Worm (Caenorhabditis elegans) whole organism, L3 larva: ENCODE data around the gene atx-3.

Experiments used
- R02D3.7 ChIP-seq: fragments of 150-350 bp; optimal IDR thresholded peaks from 2 replicates; lab custom pipeline; 2014; ENCODE audit warnings: missing biosample characterization, missing genetic modification characterization
- ama-1 ChIP-seq: fragments of 150-350 bp; optimal IDR thresholded peaks from 2 replicates; lab custom pipeline; 2018
- ceh-9 ChIP-seq: sonication (generic microtip); optimal IDR thresholded peaks from 2 replicates; lab custom pipeline; 2018; ENCODE audit warnings: missing biosample characterization, missing genetic modification characterization
- egl-27 ChIP-seq: sonication (generic microtip); optimal IDR thresholded peaks from 4 replicates; lab custom pipeline; 2017; ENCODE audit warnings: missing biosample characterization, missing genetic modification reagents, missing genetic modification characterization
- elt-2 ChIP-seq: sonication (generic microtip); optimal IDR thresholded peaks from 2 replicates; lab custom pipeline; 2016; ENCODE audit warnings: missing genetic modification reagents, mild to moderate bottlenecking, missing genetic modification characterization, missing compliant biosample characterization
- elt-3 ChIP-seq, 3 experiments: fragments of 150-350 bp in 1 of 3; sonication (generic microtip) in 2 of 3; optimal IDR thresholded peaks; 2 replicates in 2 of 3; 4 replicates in 1 of 3; lab custom pipeline; 2014 to 2017; ENCODE audit warnings: missing biosample characterization in 3 of 3, missing genetic modification characterization in 3 of 3
- fkh-2 ChIP-seq: fragments of 150-350 bp; optimal IDR thresholded peaks from 2 replicates; lab custom pipeline; 2014; ENCODE audit warnings: missing biosample characterization, missing genetic modification reagents, missing genetic modification characterization
- lin-39 ChIP-seq: fragments of 150-350 bp; optimal IDR thresholded peaks from 2 replicates; lab custom pipeline; 2018; ENCODE audit warnings: missing biosample characterization, missing genetic modification reagents, missing genetic modification characterization
- nhr-12 ChIP-seq: fragments of 150-350 bp; optimal IDR thresholded peaks from 2 replicates; lab custom pipeline; 2014; ENCODE audit warnings: missing biosample characterization, missing genetic modification characterization
- nhr-28 ChIP-seq: fragments of 150-350 bp; optimal IDR thresholded peaks from 2 replicates; lab custom pipeline; 2014; ENCODE audit warnings: missing biosample characterization, missing genetic modification characterization
- pqm-1 ChIP-seq: fragments of 150-350 bp; optimal IDR thresholded peaks from 2 replicates; lab custom pipeline; 2017; ENCODE audit warnings: missing biosample characterization, missing genetic modification characterization, inconsistent platforms
- tbx-2 ChIP-seq: sonication (generic microtip); optimal IDR thresholded peaks from 2 replicates; lab custom pipeline; 2016; ENCODE audit warnings: mild to moderate bottlenecking, missing genetic modification characterization, missing compliant biosample characterization
- unc-62 ChIP-seq: fragments of 150-350 bp; sonication (generic microtip); optimal IDR thresholded peaks from 4 replicates; lab custom pipeline; 2014; ENCODE audit warnings: missing biosample characterization, missing genetic modification reagents, missing genetic modification characterization
- ztf-4 ChIP-seq: fragments of 150-350 bp; optimal IDR thresholded peaks from 2 replicates; lab custom pipeline; 2014; ENCODE audit warnings: missing biosample characterization, missing genetic modification characterization

- TF ChIP-seq ceh-9 (tag; lab: Kevin White, UChicago) (no peak), lin-39 (tag; lab: Kevin White, UChicago) (no peak), nhr-28 (tag; lab: Kevin White, UChicago) (no peak), tbx-2 (tag; lab: Kevin White, UChicago) (no peak), ama-1 (lab: Kevin White, UChicago) (no peak), unc-62 (GFP tag; lab: Kevin White, UChicago) (no peak), egl-27 (tag; lab: Kevin White, UChicago) (no peak), fkh-2 (tag; lab: Kevin White, UChicago) (no peak), elt-2 (tag; lab: Kevin White, UChicago) (no peak), ztf-4 (tag; lab: Kevin White, UChicago) (no peak), pqm-1 (no peak), nhr-12 (tag; lab: Kevin White, UChicago) (no peak), R02D3.7 (no peak), elt-3 (tag; optimal IDR thresholded peaks at IDR 0.05; lab: Kevin White, UChicago) (no peak)
Measured at ce11 chrV:15550408-15550807, 26.8 kb downstream of the atx-3 start.
